Worm (Caenorhabditis elegans) whole organism, L4 larva: ENCODE results near the gene D1014.2.

Experiments
- D1046.2 ChIP-seq: fragments of 200-800 bp; sonication (Bioruptor generic); IDR thresholded peaks from 2 replicates; pipeline ENCODE4 v1.3.6; 2022; ENCODE audit warnings: missing genetic modification characterization, missing compliant biosample characterization
- ama-1 ChIP-seq: fragments of 150-350 bp; optimal IDR thresholded peaks from 2 replicates; lab custom pipeline; 2014; ENCODE audit warnings: inconsistent platforms, mixed read lengths
- hif-1 ChIP-seq, 2 experiments: sonication (generic microtip); optimal IDR thresholded peaks; 2 replicates each; lab custom pipeline; 2016 to 2017; ENCODE audit warnings: missing compliant biosample characterization in 2 of 2, missing genetic modification characterization in 2 of 2, missing genetic modification reagents in 2 of 2, missing genotype in 2 of 2, mild to moderate bottlenecking in 1 of 2
- lin-39 ChIP-seq: fragments of 150-350 bp; optimal IDR thresholded peaks from 2 replicates; lab custom pipeline; 2014; ENCODE audit warnings: missing biosample characterization, missing genetic modification reagents, missing genetic modification characterization
- lsy-2 ChIP-seq, 2 experiments: fragments of 150-350 bp in 1 of 2; sonication (generic microtip) in 1 of 2; optimal IDR thresholded peaks; 2 replicates each; lab custom pipeline; 2014 to 2017; ENCODE audit warnings: missing biosample characterization in 2 of 2, missing genetic modification characterization in 2 of 2
- mep-1 ChIP-seq: fragments of 150-350 bp; sonication (generic microtip); optimal IDR thresholded peaks from 3 replicates; lab custom pipeline; 2014; ENCODE audit warnings: missing biosample characterization, missing genetic modification characterization
- nhr-237 ChIP-seq: sonication (generic microtip); optimal IDR thresholded peaks from 2 replicates; lab custom pipeline; 2017; ENCODE audit warnings: missing biosample characterization, missing genetic modification characterization
- nhr-28 ChIP-seq: fragments of 150-350 bp; optimal IDR thresholded peaks from 2 replicates; lab custom pipeline; 2014; ENCODE audit warnings: missing biosample characterization, missing genetic modification characterization
- nhr-77 ChIP-seq: fragments of 150-350 bp; optimal IDR thresholded peaks from 2 replicates; lab custom pipeline; 2014; ENCODE audit warnings: missing biosample characterization, missing genetic modification characterization
- pha-4 ChIP-seq, 2 experiments: fragments of 150-350 bp in 1 of 2; fragments of 200-800 bp in 1 of 2; sonication (Bioruptor generic) in 1 of 2; IDR thresholded peaks in 1 of 2; optimal IDR thresholded peaks in 1 of 2; 2 replicates each; pipeline versions ENCODE4 v1.3.6 to Lab custom; 2014 to 2022; ENCODE audit warnings: missing genetic modification characterization in 2 of 2, missing genetic modification reagents in 2 of 2, missing biosample characterization in 1 of 2, missing compliant biosample characterization in 1 of 2
- sdz-12 ChIP-seq: fragments of 200-800 bp; sonication (Bioruptor generic); optimal IDR thresholded peaks from 2 replicates; lab custom pipeline; 2018; ENCODE audit warnings: mild to moderate bottlenecking, missing genetic modification characterization, missing compliant biosample characterization
- skn-1 ChIP-seq: fragments of 150-350 bp; optimal IDR thresholded peaks from 2 replicates; lab custom pipeline; 2014; ENCODE audit warnings: missing biosample characterization, missing genetic modification characterization
- unc-39 ChIP-seq: sonication (generic microtip); optimal IDR thresholded peaks from 2 replicates; lab custom pipeline; 2017; ENCODE audit warnings: missing biosample characterization, missing genetic modification characterization
- unc-62 ChIP-seq, 3 experiments: fragments of 150-350 bp in 1 of 3; sonication (generic microtip); optimal IDR thresholded peaks in 2 of 3; peaks in 1 of 3; 1 replicate in 1 of 3; 2 replicates in 2 of 3; lab custom pipeline; 2014 to 2017; ENCODE audit warnings: missing biosample characterization in 3 of 3, missing genetic modification characterization in 3 of 3, missing genetic modification reagents in 3 of 3, missing genotype in 1 of 3

DNA sequence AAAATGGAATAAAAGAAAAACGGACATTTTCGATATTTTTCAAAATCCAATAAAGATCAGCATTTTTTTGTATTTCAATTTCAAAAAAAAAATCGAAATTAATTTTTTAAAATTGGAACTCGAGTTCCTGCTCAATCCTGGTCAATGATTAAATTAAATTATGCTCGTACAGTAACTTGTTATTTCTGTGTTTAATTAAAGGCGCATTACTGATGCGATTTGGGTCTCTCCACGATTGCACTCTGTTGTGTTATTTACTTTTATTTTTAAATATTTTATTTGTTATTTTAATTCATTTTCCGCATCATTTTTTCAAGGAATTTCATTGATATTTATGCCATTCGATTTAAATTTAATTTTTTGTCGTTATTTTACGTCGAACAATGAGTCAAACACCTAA is 34.6 kb downstream of the D1014.2 start:
- no peak for TF ChIP-seq D1046.2
- TF ChIP-seq unc-62 (GFP tag; optimal IDR thresholded peaks at IDR 0.05 in 1 of 2; lab: Kevin White, UChicago): no peak
- TF ChIP-seq unc-62 (tag; optimal IDR thresholded peaks at IDR 0.05; lab: Kevin White, UChicago): no peak
- TF ChIP-seq sdz-12 (GFP tag; lab: Kevin White, UChicago): no peak
- TF ChIP-seq hif-1 (tag; optimal IDR thresholded peaks at IDR 0.05; lab: Kevin White, UChicago): no peak
- no peak for TF ChIP-seq ama-1 (lab: Kevin White, UChicago)
- no peak for TF ChIP-seq pha-4 (GFP tag; IDR thresholded peaks at IDR 0.05; lab: Robert Waterston, UW)
- no peak for TF ChIP-seq pha-4 (tag; optimal IDR thresholded peaks at IDR 0.05; lab: Kevin White, UChicago)
- TF ChIP-seq lin-39 (tag; lab: Kevin White, UChicago): no peak
- no peak for TF ChIP-seq lsy-2 (tag; optimal IDR thresholded peaks at IDR 0.05; lab: Kevin White, UChicago)
- TF ChIP-seq nhr-237 (tag; lab: Kevin White, UChicago): no peak
- no peak for TF ChIP-seq skn-1 (tag; lab: Kevin White, UChicago)
- no peak for TF ChIP-seq nhr-77 (tag; lab: Kevin White, UChicago)
- no peak for TF ChIP-seq nhr-28 (tag; lab: Kevin White, UChicago)
- no peak for TF ChIP-seq mep-1 (tag; lab: Kevin White, UChicago)
- TF ChIP-seq unc-39 (tag; lab: Kevin White, UChicago): no peak
